Worm (Caenorhabditis elegans): ENCODE measurements around the gene R11G1.2.
A peak's percentile ranks its signal among the peaks of the same experiment; 100 is the strongest.

The R11G1.2 gene

DNA sequence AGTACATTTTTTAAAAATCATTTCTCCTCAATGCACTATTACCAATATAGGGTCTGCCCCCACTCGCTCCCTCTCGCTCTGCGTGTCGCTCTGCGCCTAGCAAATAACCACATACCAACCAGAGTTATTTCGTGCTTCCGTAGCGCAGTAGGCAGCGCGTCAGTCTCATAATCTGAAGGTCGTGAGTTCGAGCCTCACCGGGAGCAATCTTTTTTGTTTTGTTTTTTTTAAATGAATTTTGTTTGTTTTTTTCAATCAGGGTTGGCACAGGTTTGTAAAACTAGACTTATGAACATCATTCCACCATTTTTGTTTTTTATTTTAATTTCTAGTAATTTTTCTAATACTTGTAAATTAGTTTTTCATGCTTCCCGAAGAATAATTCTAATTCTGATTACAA lies 47.2 kb downstream of the R11G1.2 start (continued):
- TF ChIP-seq ets-4 (GFP tag; optimal IDR thresholded peaks at IDR 0.05) (no peak), madf-3 (GFP tag; IDR thresholded peaks at IDR 0.05) (0 out of 2 replicates have a peak, but pooled peaks have one; percentile 6), ceh-58 (GFP tag; IDR thresholded peaks at IDR 0.05) (no peak), ztf-28 (GFP tag; IDR thresholded peaks at IDR 0.05) (peak; percentile 55; the same call in 1 of the 2 replicates), egl-44 (GFP tag; IDR thresholded peaks at IDR 0.05) (peak; percentile 70), nhr-80 (tag; optimal IDR thresholded peaks at IDR 0.05) (peak; percentile 16), cebp-1 (GFP tag; IDR thresholded peaks at IDR 0.05) (peak; percentile 56; the same call in 1 of the 2 replicates), cebp-1 (tag; optimal IDR thresholded peaks at IDR 0.05) (peak; percentile 76), fkh-3 (tag; optimal IDR thresholded peaks at IDR 0.05) (no peak), hlh-12 (tag; optimal IDR thresholded peaks at IDR 0.05) (no peak), madf-6 (GFP tag; IDR thresholded peaks at IDR 0.05) (peak; percentile 49; the same call in 1 of the 2 replicates), F37B4.10 (GFP tag; IDR thresholded peaks at IDR 0.05) (0 out of 2 replicates have a peak, but pooled peaks have one; percentile 75), repo-1 (tag; optimal IDR thresholded peaks at IDR 0.05) (peak; percentile 54), ceh-79 (tag; optimal IDR thresholded peaks at IDR 0.05) (peak; percentile 16), athp-1 (tag; optimal IDR thresholded peaks at IDR 0.05) (peak; percentile 60), egl-18 (GFP tag; IDR thresholded peaks at IDR 0.05) (no peak), lin-40 (tag; optimal IDR thresholded peaks at IDR 0.05) (peak; percentile 74), nhr-90 (tag; optimal IDR thresholded peaks at IDR 0.05) (peak; percentile 91), B0019.2 (GFP tag; conservative IDR thresholded peaks at IDR 0.05) (peak; percentile 40; the same call in 1 of the 2 replicates), dox-1 (GFP tag; IDR thresholded peaks at IDR 0.05) (peak; percentile 89), Y67H2A.10 (GFP tag; conservative IDR thresholded peaks at IDR 0.05) (no peak), F57C9.4 (tag; optimal IDR thresholded peaks at IDR 0.05) (peak; percentile 10), hlh-26 (GFP tag; conservative IDR thresholded peaks at IDR 0.05) (no peak), C17E4.6 (GFP tag; IDR thresholded peaks at IDR 0.05) (no peak), Y53F4B.3 (GFP tag; IDR thresholded peaks at IDR 0.05) (no peak), madf-10 (tag; optimal IDR thresholded peaks at IDR 0.05) (peak; percentile 80), unc-130 (GFP tag; optimal IDR thresholded peaks at IDR 0.05) (peak; percentile 50), ekl-4 (GFP tag; IDR thresholded peaks at IDR 0.05) (peak; percentile 86), ceh-40 (GFP tag; IDR thresholded peaks at IDR 0.05) (no peak), lin-26 (GFP tag; IDR thresholded peaks at IDR 0.05) (peak; percentile 94), unc-62 (GFP tag; optimal IDR thresholded peaks at IDR 0.05) (no peak), zim-3 (tag; optimal IDR thresholded peaks at IDR 0.05) (peak; percentile 65), D2030.7 (GFP tag; IDR thresholded peaks at IDR 0.05) (peak; percentile 64), nfyb-1 (GFP tag; IDR thresholded peaks at IDR 0.05) (peak; percentile 83), lin-54 (GFP tag; optimal IDR thresholded peaks at IDR 0.05) (peak; percentile 61), akir-1 (GFP tag; optimal IDR thresholded peaks at IDR 0.05) (peak; percentile 56), nfya-1 (tag; optimal IDR thresholded peaks at IDR 0.05; ENCODE audit: borderline replicate concordance, insufficient read depth) (no peak), gei-17 (GFP tag; optimal IDR thresholded peaks at IDR 0.05) (peak; percentile 63), cebp-2 (GFP tag; IDR thresholded peaks at IDR 0.05) (0 out of 2 replicates have a peak, but pooled peaks have one; percentile 55), T07F8.4 (tag; optimal IDR thresholded peaks at IDR 0.05) (peak; percentile 71), sea-2 (GFP tag; IDR thresholded peaks at IDR 0.05) (0 out of 2 replicates have a peak, but pooled peaks have one; percentile 34), lsy-27 (tag; optimal IDR thresholded peaks at IDR 0.05; ENCODE audit: borderline replicate concordance, insufficient read depth) (peak; percentile 78), ceh-27 (GFP tag; optimal IDR thresholded peaks at IDR 0.05) (peak; percentile 68), mxl-1 (tag; optimal IDR thresholded peaks at IDR 0.05) (peak; percentile 66), mel-28 (tag; optimal IDR thresholded peaks at IDR 0.05; ENCODE audit: borderline replicate concordance) (peak; percentile 53), Y95B8A.8 (GFP tag; IDR thresholded peaks at IDR 0.05) (no peak), ztf-18 (tag; optimal IDR thresholded peaks at IDR 0.05) (peak; percentile 74), lir-1 (GFP tag; conservative IDR thresholded peaks at IDR 0.05) (peak; percentile 73; the same call in 1 of the 2 replicates), sdz-38 (tag; optimal IDR thresholded peaks at IDR 0.05) (no peak)

Measured in whole organism, young adult.